Worm (Caenorhabditis elegans): ENCODE results near the gene Y49F6C.2.

DNA sequence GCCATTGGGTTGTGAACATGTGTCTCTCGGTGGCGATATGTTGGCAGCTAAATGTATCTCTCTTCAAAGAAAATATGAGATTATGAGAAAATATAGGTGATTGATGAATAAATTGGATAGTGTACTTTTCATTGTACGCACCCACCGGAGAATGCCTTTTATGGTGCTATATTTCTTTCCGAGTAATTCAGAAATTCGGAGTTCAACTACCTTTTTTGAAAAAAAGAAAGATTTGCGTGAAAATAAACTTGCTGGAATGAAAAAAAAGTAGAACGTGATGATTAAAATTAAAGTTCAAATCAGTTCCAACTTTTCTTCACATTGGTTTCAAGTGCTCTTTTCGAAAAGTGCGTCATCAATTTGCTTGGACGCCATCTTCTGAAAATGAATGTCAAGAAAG is 25.2 kb downstream of the Y49F6C.2 start, which contains the start of gene nep-8:
- no peak for TF ChIP-seq ztf-23 (GFP tag; IDR thresholded peaks at IDR 0.05)
- no peak for TF ChIP-seq med-1 (GFP tag; optimal IDR thresholded peaks at IDR 0.05; ENCODE audit: insufficient read depth)
- no peak for TF ChIP-seq flt-1 (GFP tag; IDR thresholded peaks at IDR 0.05)

All from whole organism, midembryonic.